Worm (Caenorhabditis elegans): Measurements from ENCODE around the gene F54E2.5.
A peak's percentile ranks its signal among the peaks of the same experiment; 100 is the strongest.

Gene F54E2.5

ce11 chrV:2792958-2793357 is 22.9 kb downstream of the F54E2.5 start:
- TF ChIP-seq madf-6 (GFP tag; IDR thresholded peaks at IDR 0.05) (no peak), bed-1 (GFP tag; IDR thresholded peaks at IDR 0.05) (no peak), Y79H2A.3 (GFP tag; conservative IDR thresholded peaks at IDR 0.05) (no peak), nfya-2 (GFP tag; IDR thresholded peaks at IDR 0.05) (no peak)

DNA sequence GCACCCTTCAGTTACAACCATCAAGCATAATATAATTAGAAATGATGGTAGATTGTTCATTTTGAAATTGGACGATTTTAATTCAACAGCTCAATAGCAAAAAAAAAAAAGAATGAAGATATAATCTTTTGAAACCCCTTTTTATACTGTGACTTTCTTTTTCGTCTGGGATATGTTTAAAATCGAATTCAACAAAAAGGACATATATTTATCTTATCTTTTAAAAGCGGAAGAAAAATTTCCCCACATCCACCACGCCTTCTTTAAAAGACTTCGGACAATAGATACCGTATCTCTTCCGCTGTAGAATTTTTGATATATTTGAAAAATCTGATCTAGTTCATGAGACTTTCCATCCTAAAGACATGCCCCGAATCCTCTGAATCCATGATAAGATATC is 35.1 kb downstream of the F54E2.5 start, which contains the start of gene R05D8.11:
TSS of gene R05D8.11 (minus strand) at position 101 of the 400 bp plus-strand sequence.
- TF ChIP-seq sea-2 (GFP tag; IDR thresholded peaks at IDR 0.05) (no peak), hmg-1.2 (GFP tag; IDR thresholded peaks at IDR 0.05) (no peak), nhr-27 (tag; optimal IDR thresholded peaks at IDR 0.05) (no peak), F23B12.7 (tag; optimal IDR thresholded peaks at IDR 0.05; ENCODE audit: insufficient read depth) (no peak), tbp1 (GFP tag; optimal IDR thresholded peaks at IDR 0.05) (no peak), ztf-22 (GFP tag; optimal IDR thresholded peaks at IDR 0.05) (no peak), nfya-1 (tag; optimal IDR thresholded peaks at IDR 0.05; ENCODE audit: borderline replicate concordance, insufficient read depth) (no peak), dpl-1 (GFP tag; optimal IDR thresholded peaks at IDR 0.05) (no peak), lin-26 (GFP tag; IDR thresholded peaks at IDR 0.05) (no peak)

- TF ChIP-seq egrh-3 (GFP tag; IDR thresholded peaks at IDR 0.05), result peak; percentile 84
These were observed 37.4 kb downstream of the F54E2.5 start for ce11 chrV:2778458-2778857.

ce11 chrV:2777395-2777794 is 38.5 kb downstream of the F54E2.5 start:
- peak; percentile 91 for TF ChIP-seq egrh-3 (GFP tag; IDR thresholded peaks at IDR 0.05)

DNA sequence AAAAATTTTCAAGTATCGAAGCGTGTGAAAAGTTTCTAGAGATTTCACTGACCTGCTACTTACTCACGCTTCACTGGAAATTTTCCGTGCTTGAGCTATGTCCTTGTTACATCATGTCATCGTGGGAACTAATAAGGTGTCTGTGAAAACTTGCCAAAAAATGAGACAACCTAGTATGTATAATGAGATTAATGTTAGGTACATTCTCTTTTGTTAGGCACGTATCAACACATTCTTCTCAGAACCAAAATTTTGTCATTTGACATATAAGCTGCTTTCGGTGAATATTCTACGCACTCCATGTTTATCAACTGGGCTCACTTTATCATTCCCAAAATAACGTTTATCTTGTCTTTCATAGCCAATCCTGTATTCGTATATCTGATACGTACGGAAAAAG is 41.8 kb downstream of the F54E2.5 start, which contains the start of gene srj-18:
TSS of gene srj-18 (plus strand) at position 301 of the 400 bp plus-strand sequence.
- TF ChIP-seq Y67H2A.10 (GFP tag; conservative IDR thresholded peaks at IDR 0.05) (no peak), ceh-79 (tag; optimal IDR thresholded peaks at IDR 0.05) (no peak), ztf-28 (GFP tag; IDR thresholded peaks at IDR 0.05) (no peak), F37B4.10 (GFP tag; IDR thresholded peaks at IDR 0.05) (no peak), ama-1 (optimal IDR thresholded peaks at IDR 0.05) (no peak), ama-1 (GFP tag; optimal IDR thresholded peaks at IDR 0.05) (no peak), bed-1 (GFP tag; IDR thresholded peaks at IDR 0.05) (no peak), lag-1 (GFP tag; IDR thresholded peaks at IDR 0.05) (no peak), ets-4 (GFP tag; optimal IDR thresholded peaks at IDR 0.05) (no peak), F49E8.2 (tag; optimal IDR thresholded peaks at IDR 0.05; ENCODE audit: insufficient read depth) (no peak), him-1 (tag; optimal IDR thresholded peaks at IDR 0.05) (no peak), tlf-1 (GFP tag; optimal IDR thresholded peaks at IDR 0.05) (no peak), snpc-1.3 (tag; optimal IDR thresholded peaks at IDR 0.05; ENCODE audit: insufficient read depth) (no peak), lin-35 (GFP tag; optimal IDR thresholded peaks at IDR 0.05) (no peak), dpl-1 (GFP tag; optimal IDR thresholded peaks at IDR 0.05) (no peak), Y95B8A.8 (GFP tag; IDR thresholded peaks at IDR 0.05) (no peak)

- no peak for TF ChIP-seq hrde-1 (tag; optimal IDR thresholded peaks at IDR 0.05; ENCODE audit: borderline replicate concordance)
- no peak for TF ChIP-seq lsl-1 (GFP tag; optimal IDR thresholded peaks at IDR 0.05)
- no peak for TF ChIP-seq F55B11.4 (tag; optimal IDR thresholded peaks at IDR 0.05; ENCODE audit: borderline replicate concordance, insufficient read depth)
- TF ChIP-seq nfya-1 (tag; optimal IDR thresholded peaks at IDR 0.05; ENCODE audit: borderline replicate concordance, insufficient read depth), result no peak
- TF ChIP-seq K12H6.12 (tag; optimal IDR thresholded peaks at IDR 0.05), result no peak
- TF ChIP-seq lin-54 (GFP tag; optimal IDR thresholded peaks at IDR 0.05), result no peak
- TF ChIP-seq ztf-25 (GFP tag; IDR thresholded peaks at IDR 0.05), result no peak
- TF ChIP-seq sdz-38 (tag; optimal IDR thresholded peaks at IDR 0.05), result no peak
- TF ChIP-seq pha-4 (tag; optimal IDR thresholded peaks at IDR 0.05), result no peak
These were observed 44.3 kb downstream of the F54E2.5 start, which contains the start of gene srh-56 for ce11 chrV:2771560-2771959. srh-56 (plus strand) TSS chrV:2771860.

Data from whole organism, young adult.